Worm (Caenorhabditis elegans): ENCODE data around the gene C35D6.4.

The C35D6.4 gene

DNA sequence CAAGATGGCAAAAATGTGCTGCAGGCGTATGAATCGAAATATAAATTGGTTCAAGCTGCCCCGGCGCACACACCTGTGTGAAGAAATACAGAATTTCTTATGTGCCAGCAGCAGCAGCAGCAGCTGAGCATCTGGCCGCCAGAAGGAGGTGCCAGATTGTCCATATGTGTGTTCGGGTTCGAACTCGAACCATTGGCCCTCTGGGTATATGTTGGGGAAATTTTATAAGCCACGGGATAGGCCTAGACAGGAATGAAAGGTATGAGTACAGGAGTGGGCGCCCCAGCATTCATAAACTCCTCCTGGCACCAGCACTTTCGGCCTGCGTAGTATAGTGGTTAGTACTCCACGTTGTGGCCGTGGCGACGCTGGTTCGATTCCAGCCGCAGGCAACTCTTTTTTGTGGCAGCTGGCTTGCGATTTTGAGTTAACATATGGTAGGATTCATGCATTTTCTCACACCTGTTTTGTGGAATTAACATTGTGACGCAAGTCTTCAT lies 37.4 kb downstream of the C35D6.4 start (continued):
- TF ChIP-seq madf-10 (tag; optimal IDR thresholded peaks at IDR 0.05) (no peak), B0019.2 (GFP tag; conservative IDR thresholded peaks at IDR 0.05) (no peak), attf-3 (GFP tag; conservative IDR thresholded peaks at IDR 0.05) (no peak), Y56A3A.18 (GFP tag; IDR thresholded peaks at IDR 0.05) (no peak), mel-28 (tag; optimal IDR thresholded peaks at IDR 0.05; ENCODE audit: borderline replicate concordance) (no peak), hsf-1 (GFP tag; IDR thresholded peaks at IDR 0.05) (no peak), tbp1 (GFP tag; optimal IDR thresholded peaks at IDR 0.05) (peak; percentile 97), nhr-120 (GFP tag; IDR thresholded peaks at IDR 0.05) (no peak), ekl-4 (GFP tag; IDR thresholded peaks at IDR 0.05) (no peak), madf-6 (GFP tag; IDR thresholded peaks at IDR 0.05) (no peak), C17E4.6 (GFP tag; IDR thresholded peaks at IDR 0.05) (no peak), bed-1 (GFP tag; IDR thresholded peaks at IDR 0.05) (no peak), ztf-3 (GFP tag; optimal IDR thresholded peaks at IDR 0.05) (no peak), ztf-22 (GFP tag; optimal IDR thresholded peaks at IDR 0.05) (no peak), repo-1 (tag; optimal IDR thresholded peaks at IDR 0.05) (no peak), nhr-179 (tag; optimal IDR thresholded peaks at IDR 0.05) (no peak), lin-54 (GFP tag; optimal IDR thresholded peaks at IDR 0.05) (peak; percentile 42), ztf-28 (GFP tag; IDR thresholded peaks at IDR 0.05) (no peak), pha-4 (tag; optimal IDR thresholded peaks at IDR 0.05) (no peak), nfyb-1 (GFP tag; IDR thresholded peaks at IDR 0.05) (0 out of 2 replicates have a peak, but pooled peaks have one; percentile 48), K11D2.4 (GFP tag; IDR thresholded peaks at IDR 0.05) (no peak), lin-35 (GFP tag; optimal IDR thresholded peaks at IDR 0.05) (no peak), B0336.3 (GFP tag; IDR thresholded peaks at IDR 0.05) (no peak), efl-1 (GFP tag; optimal IDR thresholded peaks at IDR 0.05) (no peak), aptf-3 (GFP tag; IDR thresholded peaks at IDR 0.05) (no peak), gei-17 (GFP tag; optimal IDR thresholded peaks at IDR 0.05) (no peak), Y95B8A.8 (GFP tag; IDR thresholded peaks at IDR 0.05) (no peak), somi-1 (GFP tag; optimal IDR thresholded peaks at IDR 0.05) (peak; percentile 1), T07F8.4 (tag; optimal IDR thresholded peaks at IDR 0.05) (peak; percentile 10), zim-3 (tag; optimal IDR thresholded peaks at IDR 0.05) (no peak), snpc-3.4 (tag; optimal IDR thresholded peaks at IDR 0.05) (peak; percentile 28), B0261.1 (tag; optimal IDR thresholded peaks at IDR 0.05) (peak; percentile 86), nhr-27 (tag; optimal IDR thresholded peaks at IDR 0.05) (no peak), B0035.1 (tag; optimal IDR thresholded peaks at IDR 0.05) (no peak), die-1 (tag; optimal IDR thresholded peaks at IDR 0.05) (peak; percentile 79), F33H1.4 (GFP tag; IDR thresholded peaks at IDR 0.05) (no peak), lin-26 (GFP tag; IDR thresholded peaks at IDR 0.05) (peak; percentile 71; the same call in 1 of the 2 replicates), unc-62 (GFP tag; optimal IDR thresholded peaks at IDR 0.05) (no peak), him-1 (tag; optimal IDR thresholded peaks at IDR 0.05) (peak; percentile 51), F55B11.4 (tag; optimal IDR thresholded peaks at IDR 0.05; ENCODE audit: borderline replicate concordance, insufficient read depth) (no peak), ceh-91 (GFP tag; IDR thresholded peaks at IDR 0.05) (peak; percentile 41; the same call in 1 of the 2 replicates), dpff-1 (tag; optimal IDR thresholded peaks at IDR 0.05) (no peak), sea-2 (GFP tag; IDR thresholded peaks at IDR 0.05) (no peak), ets-4 (GFP tag; optimal IDR thresholded peaks at IDR 0.05) (no peak), D2030.7 (GFP tag; IDR thresholded peaks at IDR 0.05) (peak; percentile 68), madf-3 (GFP tag; IDR thresholded peaks at IDR 0.05) (no peak), F10E7.11 (tag; optimal IDR thresholded peaks at IDR 0.05) (no peak), Y53F4B.3 (GFP tag; IDR thresholded peaks at IDR 0.05) (no peak), zfh-2 (GFP tag; conservative IDR thresholded peaks at IDR 0.05) (peak; percentile 46), F57C9.4 (tag; optimal IDR thresholded peaks at IDR 0.05) (no peak)

All from whole organism, young adult.